Worm (Caenorhabditis elegans) whole organism, early embryonic: ENCODE measurements around the gene F36H5.13.

Experiments used
- B0310.2 ChIP-seq: sonication (generic microtip); optimal IDR thresholded peaks from 2 replicates; lab custom pipeline; 2016; ENCODE audit warnings: mild to moderate bottlenecking, missing genetic modification characterization, missing compliant biosample characterization
- F13C5.2 ChIP-seq: sonication (generic microtip); optimal IDR thresholded peaks from 2 replicates; lab custom pipeline; 2017; ENCODE audit warnings: mild to moderate bottlenecking, missing genetic modification characterization, inconsistent platforms, missing compliant biosample characterization
- ama-1 ChIP-seq: fragments of 150-350 bp; optimal IDR thresholded peaks from 2 replicates; lab custom pipeline; 2014
- ceh-36 ChIP-seq: sonication (generic microtip); optimal IDR thresholded peaks from 2 replicates; lab custom pipeline; 2016; ENCODE audit warnings: missing genetic modification characterization, inconsistent platforms, missing compliant biosample characterization
- ets-7 ChIP-seq: sonication (generic microtip); optimal IDR thresholded peaks from 2 replicates; lab custom pipeline; 2016; ENCODE audit warnings: missing genotype, missing genetic modification characterization, missing compliant biosample characterization
- flt-1 ChIP-seq: fragments of 200-800 bp; sonication (Bioruptor generic); IDR thresholded peaks from 2 replicates; pipeline ENCODE4 v1.3.6; 2022; ENCODE audit warnings: missing genetic modification characterization, missing compliant biosample characterization
- pes-1 ChIP-seq: fragments of 200-800 bp; sonication (Bioruptor generic); IDR thresholded peaks from 2 replicates; pipeline ENCODE4 v1.3.6; 2022; ENCODE audit warnings: missing genetic modification reagents, missing genetic modification characterization, missing compliant biosample characterization
- scrt-1 ChIP-seq: fragments of 200-800 bp; sonication (Bioruptor generic); IDR thresholded peaks from 2 replicates; pipeline ENCODE4 v1.3.6; 2022; ENCODE audit warnings: missing genetic modification characterization, missing compliant biosample characterization
- tbx-11 ChIP-seq: fragments of 200-800 bp; sonication (Bioruptor generic); IDR thresholded peaks from 2 replicates; pipeline ENCODE4 v1.3.6; 2022; ENCODE audit warnings: missing genetic modification characterization, missing compliant biosample characterization
- tbx-37 ChIP-seq: fragments of 200-800 bp; sonication (Bioruptor generic); conservative IDR thresholded peaks from 2 replicates; pipeline ENCODE4 v1.3.6; 2022; ENCODE audit warnings: missing genetic modification reagents, missing genetic modification characterization, missing compliant biosample characterization

DNA sequence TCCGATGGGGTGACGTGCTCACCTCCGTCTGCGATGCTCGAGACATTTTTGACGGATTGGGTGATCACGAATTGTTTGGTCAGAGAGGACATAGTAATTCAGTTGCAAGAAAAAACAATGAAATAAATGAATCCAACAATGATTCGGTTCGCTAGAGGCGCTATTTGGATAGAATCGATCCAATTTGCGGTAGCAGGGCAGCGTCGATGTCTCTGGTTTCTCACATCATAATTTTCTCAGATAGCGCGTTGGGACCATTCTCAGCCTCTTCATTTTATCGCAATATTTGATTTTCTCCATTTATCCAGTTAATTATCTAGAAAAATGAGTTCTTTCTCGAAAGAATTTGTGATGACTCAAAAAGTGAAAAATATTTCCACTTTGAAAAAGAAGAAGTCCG lies 43.9 kb downstream of the F36H5.13 start, which contains the start of gene sdz-18:
- TF ChIP-seq flt-1 (GFP tag; lab: Robert Waterston, UW): no peak
- no peak for TF ChIP-seq ama-1 (lab: Kevin White, UChicago)
- no peak for TF ChIP-seq pes-1 (GFP tag; lab: Robert Waterston, UW)
- no peak for TF ChIP-seq B0310.2 (tag; lab: Kevin White, UChicago)
- TF ChIP-seq ceh-36 (tag; lab: Kevin White, UChicago): no peak
- no peak for TF ChIP-seq F13C5.2 (tag; lab: Kevin White, UChicago)
- TF ChIP-seq scrt-1: no peak
- no peak for TF ChIP-seq tbx-37 (GFP tag; lab: Robert Waterston, UW)
- no peak for TF ChIP-seq tbx-11
- TF ChIP-seq ets-7 (tag; lab: Kevin White, UChicago): no peak
